Worm (Caenorhabditis elegans) whole organism, L4 larva: ENCODE measurements around the gene irld-39.

Experiments
- ctbp-1 ChIP-seq: fragments of 200-800 bp; sonication (Bioruptor generic); IDR thresholded peaks from 2 replicates; pipeline ENCODE4 v1.3.6; 2022; ENCODE audit warnings: missing genetic modification reagents, missing genetic modification characterization, missing compliant biosample characterization
- egl-27 ChIP-seq: sonication (generic microtip); optimal IDR thresholded peaks from 3 replicates; lab custom pipeline; 2017; ENCODE audit warnings: missing biosample characterization, missing genetic modification reagents, missing genetic modification characterization
- nhr-11 ChIP-seq: fragments of 150-350 bp; optimal IDR thresholded peaks from 2 replicates; lab custom pipeline; 2014; ENCODE audit warnings: missing biosample characterization, missing genetic modification characterization
- nhr-48 ChIP-seq: sonication (generic microtip); optimal IDR thresholded peaks from 2 replicates; lab custom pipeline; 2016; ENCODE audit warnings: mild to moderate bottlenecking, missing genetic modification characterization, missing compliant biosample characterization
- php-3 ChIP-seq: fragments of 200-800 bp; sonication (Bioruptor generic); IDR thresholded peaks from 2 replicates; pipeline ENCODE4 v1.3.6; 2022; ENCODE audit warnings: missing genetic modification reagents, missing genetic modification characterization, missing compliant biosample characterization
- snpc-4 ChIP-seq: fragments of 150-350 bp; optimal IDR thresholded peaks from 2 replicates; lab custom pipeline; 2014; ENCODE audit warnings: missing biosample characterization, missing genetic modification characterization
- unc-39 ChIP-seq: sonication (generic microtip); optimal IDR thresholded peaks from 2 replicates; lab custom pipeline; 2017; ENCODE audit warnings: missing biosample characterization, missing genetic modification characterization
- unc-62 ChIP-seq, 3 experiments: fragments of 150-350 bp in 1 of 3; sonication (generic microtip); optimal IDR thresholded peaks in 2 of 3; peaks in 1 of 3; 1 replicate in 1 of 3; 2 replicates in 2 of 3; lab custom pipeline; 2014 to 2017; ENCODE audit warnings: missing biosample characterization in 3 of 3, missing genetic modification characterization in 3 of 3, missing genetic modification reagents in 3 of 3, missing genotype in 1 of 3

- TF ChIP-seq unc-62 (GFP tag; optimal IDR thresholded peaks at IDR 0.05 in 1 of 2; lab: Kevin White, UChicago) (no peak), unc-62 (tag; optimal IDR thresholded peaks at IDR 0.05; lab: Kevin White, UChicago) (no peak), egl-27 (tag; lab: Kevin White, UChicago) (no peak), snpc-4 (tag; lab: Kevin White, UChicago) (no peak), ctbp-1 (GFP tag; lab: Robert Waterston, UW) (no peak), nhr-48 (no peak), nhr-11 (tag; lab: Kevin White, UChicago) (no peak), php-3 (GFP tag; lab: Robert Waterston, UW) (no peak), unc-39 (tag; lab: Kevin White, UChicago) (no peak)
Measured at ce11 chrIV:16236827-16237226, 3.9 kb downstream of the irld-39 start.
